Worm (Caenorhabditis elegans) whole organism, late embryonic: ENCODE measurements around the gene R02D5.7.

Experiments
- ceh-19 ChIP-seq: fragments of 200-800 bp; sonication (Bioruptor generic); optimal IDR thresholded peaks from 2 replicates; lab custom pipeline; 2018; ENCODE audit warnings: mild to moderate bottlenecking, missing genetic modification characterization, missing compliant biosample characterization
- elt-4 ChIP-seq: sonication (generic microtip); optimal IDR thresholded peaks from 2 replicates; lab custom pipeline; 2016; ENCODE audit warnings: missing genetic modification characterization, missing compliant biosample characterization
- lin-11 ChIP-seq: fragments of 200-800 bp; sonication (Bioruptor generic); optimal IDR thresholded peaks from 2 replicates; lab custom pipeline; 2018; ENCODE audit warnings: mild to moderate bottlenecking, missing genetic modification characterization, missing compliant biosample characterization
- tbx-7 ChIP-seq: sonication (generic microtip); optimal IDR thresholded peaks from 2 replicates; lab custom pipeline; 2016; ENCODE audit warnings: missing genotype, missing genetic modification characterization, missing compliant biosample characterization

DNA sequence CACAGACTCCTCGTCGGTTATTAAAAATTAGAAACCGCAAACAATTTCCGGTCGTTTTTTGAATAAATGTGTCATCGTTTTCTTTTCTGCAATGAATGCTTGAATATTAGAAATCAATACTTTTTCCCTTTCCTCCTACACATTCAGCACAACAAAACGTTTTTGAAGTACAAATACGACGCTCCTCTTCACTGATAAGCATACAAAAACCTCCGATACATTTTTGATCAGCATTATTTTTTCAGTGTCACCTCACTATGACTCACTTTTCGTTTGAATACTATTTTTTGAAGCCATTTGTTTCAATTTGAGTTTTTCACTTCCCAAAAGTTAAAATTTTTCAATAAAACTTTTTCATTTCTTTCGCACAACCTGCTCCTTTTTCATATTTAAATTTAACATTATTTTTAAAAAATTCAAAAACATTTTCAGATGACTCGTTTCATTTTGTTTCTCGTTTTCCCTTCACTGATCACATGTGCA is 1.5 kb upstream of the R02D5.7 start, which contains the start of gene R02D5.3:
- TF ChIP-seq elt-4 (tag; lab: Kevin White, UChicago) (no peak), ceh-19 (no peak), lin-11 (tag; lab: Kevin White, UChicago) (no peak), tbx-7 (tag; lab: Kevin White, UChicago) (no peak)
